Worm (Caenorhabditis elegans) whole organism, late embryonic: ENCODE measurements around the gene ndub-3.

Source experiments
- ceh-19 ChIP-seq: fragments of 200-800 bp; sonication (Bioruptor generic); optimal IDR thresholded peaks from 2 replicates; lab custom pipeline; 2018; ENCODE audit warnings: mild to moderate bottlenecking, missing genetic modification characterization, missing compliant biosample characterization
- ceh-6 ChIP-seq: fragments of 200-800 bp; sonication (Bioruptor generic); optimal IDR thresholded peaks from 2 replicates; lab custom pipeline; 2018; ENCODE audit warnings: mild to moderate bottlenecking, missing genetic modification characterization, missing compliant biosample characterization
- elt-4 ChIP-seq: sonication (generic microtip); optimal IDR thresholded peaks from 2 replicates; lab custom pipeline; 2016; ENCODE audit warnings: missing genetic modification characterization, missing compliant biosample characterization
- hlh-13 ChIP-seq: fragments of 200-800 bp; sonication (Bioruptor generic); optimal IDR thresholded peaks from 2 replicates; lab custom pipeline; 2018; ENCODE audit warnings: mild to moderate bottlenecking, missing genetic modification characterization, missing compliant biosample characterization
- nhr-232 ChIP-seq: sonication (generic microtip); optimal IDR thresholded peaks from 2 replicates; lab custom pipeline; 2016; ENCODE audit warnings: missing genetic modification characterization, missing compliant biosample characterization
- odd-2 ChIP-seq: sonication (generic microtip); optimal IDR thresholded peaks from 2 replicates; lab custom pipeline; 2017; ENCODE audit warnings: antibody characterized with exemption, mild to moderate bottlenecking, missing genetic modification characterization, missing compliant biosample characterization
- rnt-1 ChIP-seq: sonication (generic microtip); optimal IDR thresholded peaks from 2 replicates; lab custom pipeline; 2016; ENCODE audit warnings: missing genetic modification characterization, missing compliant biosample characterization

ce11 chrII:8969251-8970183, 4.8 kb upstream of the ndub-3 start, which contains the start of the genes szy-20 and C18E9.5:
- TF ChIP-seq ceh-6 (no peak), odd-2 (tag; lab: Kevin White, UChicago) (no peak), elt-4 (no peak), ceh-19 (GFP tag; lab: Kevin White, UChicago) (peak; percentile 34), hlh-13 (GFP tag; lab: Kevin White, UChicago) (no peak), nhr-232 (tag; lab: Kevin White, UChicago) (peak; percentile 0), rnt-1 (tag; lab: Kevin White, UChicago) (no peak)
